Fruit fly (Drosophila melanogaster) whole organism, prepupa: ENCODE measurements around the gene Nubpl.
A peak's percentile ranks its signal among the peaks of the same experiment; 100 is the strongest.

Experiments used
- CG10669 ChIP-seq: fragments of 200-800 bp; sonication (Bioruptor generic); optimal IDR thresholded peaks from 3 replicates; lab custom pipeline; 2018; ENCODE audit warnings: missing biosample characterization, mild to moderate bottlenecking, missing genetic modification characterization, moderate library complexity
- CG11294 ChIP-seq: fragments of 200-800 bp; sonication (Bioruptor generic); IDR thresholded peaks from 2 replicates; pipeline ENCODE4 v1.3.6; 2022; ENCODE audit warnings: missing biosample characterization, missing genetic modification characterization
- CG11762 ChIP-seq: fragments of 200-800 bp; sonication (Bioruptor generic); optimal IDR thresholded peaks from 3 replicates; lab custom pipeline; 2016; ENCODE audit warnings: missing biosample characterization, missing genetic modification characterization; ENCODE audit not compliant: insufficient read depth
- CG11902 ChIP-seq: fragments of 200-800 bp; sonication (Bioruptor generic); optimal IDR thresholded peaks from 3 replicates; lab custom pipeline; 2016; ENCODE audit warnings: missing biosample characterization, missing genetic modification characterization
- CG16779 ChIP-seq: fragments of 200-800 bp; sonication (Bioruptor generic); optimal IDR thresholded peaks from 3 replicates; lab custom pipeline; 2017; ENCODE audit warnings: missing biosample characterization, mild to moderate bottlenecking, missing genetic modification characterization
- CG3032 ChIP-seq: fragments of 200-800 bp; optimal IDR thresholded peaks from 2 replicates; lab custom pipeline; 2019; ENCODE audit warnings: missing biosample characterization, mild to moderate bottlenecking, missing genetic modification characterization, moderate library complexity
- CG31627 ChIP-seq: fragments of 200-800 bp; sonication (Bioruptor generic); optimal IDR thresholded peaks from 3 replicates; lab custom pipeline; 2016; ENCODE audit warnings: missing biosample characterization, missing genetic modification characterization
- CG32006 ChIP-seq: fragments of 200-800 bp; sonication (Bioruptor generic); optimal IDR thresholded peaks from 3 replicates; lab custom pipeline; 2017; ENCODE audit warnings: missing biosample characterization, mild to moderate bottlenecking, missing genetic modification characterization
- CG34406 ChIP-seq: fragments of 200-800 bp; sonication (Bioruptor generic); optimal IDR thresholded peaks from 3 replicates; lab custom pipeline; 2016; ENCODE audit warnings: missing biosample characterization, missing genetic modification characterization
- CG3919 ChIP-seq: fragments of 200-800 bp; sonication (Bioruptor generic); optimal IDR thresholded peaks from 3 replicates; lab custom pipeline; 2016; ENCODE audit warnings: missing biosample characterization, missing genetic modification characterization
- CG6163 ChIP-seq: fragments of 200-800 bp; sonication (Bioruptor generic); IDR thresholded peaks from 3 replicates; pipeline ENCODE4 v1.3.6; 2022; ENCODE audit warnings: missing biosample characterization, missing genetic modification characterization
- CG6792 ChIP-seq: fragments of 200-800 bp; sonication (Bioruptor generic); optimal IDR thresholded peaks from 3 replicates; lab custom pipeline; 2016; ENCODE audit warnings: missing biosample characterization, missing genetic modification characterization
- CG6808 ChIP-seq: fragments of 200-800 bp; sonication (Bioruptor generic); optimal IDR thresholded peaks from 3 replicates; lab custom pipeline; 2017; ENCODE audit warnings: missing biosample characterization, missing genetic modification characterization, mild to moderate bottlenecking, moderate library complexity, missing genetic modification reagents
- CG7368 ChIP-seq: fragments of 200-800 bp; sonication (Bioruptor generic); optimal IDR thresholded peaks from 3 replicates; lab custom pipeline; 2016; ENCODE audit warnings: missing biosample characterization, missing genetic modification characterization
- CG8319 ChIP-seq: fragments of 200-800 bp; sonication (Bioruptor generic); optimal IDR thresholded peaks from 3 replicates; lab custom pipeline; 2016; ENCODE audit warnings: missing biosample characterization, missing genetic modification characterization
- CG8632 ChIP-seq: fragments of 200-800 bp; sonication (Bioruptor generic); optimal IDR thresholded peaks from 3 replicates; lab custom pipeline; 2016; ENCODE audit warnings: missing biosample characterization, missing genetic modification characterization
- Eip75B ChIP-seq: fragments of 200-800 bp; sonication (Bioruptor generic); optimal IDR thresholded peaks from 3 replicates; lab custom pipeline; 2016; ENCODE audit warnings: missing biosample characterization, missing genetic modification characterization
- Eip78C ChIP-seq: fragments of 200-800 bp; sonication (Bioruptor generic); peaks from one replicate; lab custom pipeline; 2016; ENCODE audit warnings: missing biosample characterization, missing genetic modification characterization
- Eip93F ChIP-seq: fragments of 200-800 bp; sonication (Bioruptor generic); optimal IDR thresholded peaks from 2 replicates; lab custom pipeline; 2016; ENCODE audit warnings: missing biosample characterization, mild to moderate bottlenecking, missing genetic modification characterization
- Gug ChIP-seq: fragments of 200-800 bp; sonication (Bioruptor generic); IDR thresholded peaks from 2 replicates; pipeline ENCODE4 v1.3.6; 2022; ENCODE audit warnings: missing biosample characterization, missing genetic modification characterization
- Hr39 ChIP-seq: fragments of 200-800 bp; sonication (Bioruptor generic); optimal IDR thresholded peaks from 2 replicates; lab custom pipeline; 2016; ENCODE audit warnings: missing biosample characterization, missing genetic modification characterization
- Lpt ChIP-seq: fragments of 200-800 bp; sonication (Bioruptor generic); optimal IDR thresholded peaks from 3 replicates; lab custom pipeline; 2016; ENCODE audit warnings: missing biosample characterization, missing genetic modification characterization
- Met ChIP-seq: fragments of 200-800 bp; sonication (Bioruptor generic); optimal IDR thresholded peaks from 3 replicates; lab custom pipeline; 2016; ENCODE audit warnings: missing biosample characterization, missing genetic modification characterization
- OdsH ChIP-seq: fragments of 200-800 bp; sonication (Bioruptor generic); optimal IDR thresholded peaks from 3 replicates; lab custom pipeline; 2016; ENCODE audit warnings: missing biosample characterization, missing genetic modification characterization
- Sox14 ChIP-seq: fragments of 200-800 bp; sonication (Bioruptor generic); optimal IDR thresholded peaks from 3 replicates; lab custom pipeline; 2016; ENCODE audit warnings: missing biosample characterization, missing genetic modification characterization
- Sox15 ChIP-seq: fragments of 200-800 bp; sonication (Bioruptor generic); optimal IDR thresholded peaks from 3 replicates; lab custom pipeline; 2016; ENCODE audit warnings: missing biosample characterization, missing genetic modification characterization
- achi ChIP-seq: fragments of 200-800 bp; sonication (Bioruptor generic); optimal IDR thresholded peaks from 3 replicates; lab custom pipeline; 2016; ENCODE audit warnings: missing biosample characterization, missing genetic modification characterization
- cyc ChIP-seq: fragments of 200-800 bp; sonication (Bioruptor generic); optimal IDR thresholded peaks from 3 replicates; lab custom pipeline; 2016; ENCODE audit warnings: missing biosample characterization, missing genetic modification characterization
- dac ChIP-seq: fragments of 200-800 bp; sonication (Bioruptor generic); optimal IDR thresholded peaks from 2 replicates; lab custom pipeline; 2017; ENCODE audit warnings: missing biosample characterization, mild to moderate bottlenecking, missing genetic modification characterization
- esn ChIP-seq: fragments of 200-800 bp; sonication (Bioruptor generic); optimal IDR thresholded peaks from 2 replicates; lab custom pipeline; 2016; ENCODE audit warnings: missing biosample characterization, mild to moderate bottlenecking, missing genetic modification characterization, moderate library complexity
- fd85E ChIP-seq: fragments of 200-800 bp; sonication (Bioruptor generic); optimal IDR thresholded peaks from 3 replicates; lab custom pipeline; 2016; ENCODE audit warnings: missing biosample characterization, missing genetic modification characterization
- lz ChIP-seq: fragments of 200-800 bp; sonication (Bioruptor generic); optimal IDR thresholded peaks from 3 replicates; lab custom pipeline; 2016; ENCODE audit warnings: missing biosample characterization, missing genetic modification characterization
- net ChIP-seq: fragments of 200-800 bp; sonication (Bioruptor generic); optimal IDR thresholded peaks from 3 replicates; lab custom pipeline; 2016; ENCODE audit warnings: missing biosample characterization, missing genetic modification characterization
- salr ChIP-seq, 2 experiments: fragments of 200-800 bp; sonication (Bioruptor generic); optimal IDR thresholded peaks; 3 replicates each; lab custom pipeline; 2016 to 2018; ENCODE audit warnings: missing biosample characterization in 2 of 2, missing genetic modification characterization in 2 of 2, mild to moderate bottlenecking in 1 of 2
- vri ChIP-seq: fragments of 200-800 bp; sonication (Bioruptor generic); optimal IDR thresholded peaks from 3 replicates; lab custom pipeline; 2016; ENCODE audit warnings: missing biosample characterization, mild to moderate bottlenecking, missing genetic modification characterization

Gene Nubpl

dm6 chr2L:22239611-22240219 is at the start of gene Nubpl:
Nubpl (plus strand) TSS chr2L:22239916.
- no peak for TF ChIP-seq Gug (GFP tag; lab: Robert Waterston, UW)
- TF ChIP-seq OdsH (GFP tag; lab: Kevin White, UChicago), result peak; percentile 29
- peak; percentile 17 for TF ChIP-seq CG31627

- no peak for TF ChIP-seq CG10669 (GFP tag; lab: Kevin White, UChicago)
- TF ChIP-seq CG8632 (GFP tag; lab: Kevin White, UChicago), result no peak
- no peak for TF ChIP-seq Eip93F (GFP tag; lab: Kevin White, UChicago)
- no peak for TF ChIP-seq salr (GFP tag; optimal IDR thresholded peaks at IDR 0.05; lab: Kevin White, UChicago)
- no peak for TF ChIP-seq fd85E
- no peak for TF ChIP-seq Eip75B (GFP tag; lab: Kevin White, UChicago)
- no peak for TF ChIP-seq Hr39 (GFP tag; lab: Kevin White, UChicago)
- no peak for TF ChIP-seq CG16779 (tag; lab: Kevin White, UChicago)
- no peak for TF ChIP-seq CG11294 (GFP tag; lab: Robert Waterston, UW)
- no peak for TF ChIP-seq lz (GFP tag; lab: Kevin White, UChicago)
- TF ChIP-seq CG3919, result no peak
- no peak for TF ChIP-seq dac (GFP tag; lab: Kevin White, UChicago)
- TF ChIP-seq Eip78C (GFP tag; lab: Kevin White, UChicago), result no peak
- TF ChIP-seq OdsH (GFP tag; lab: Kevin White, UChicago), result no peak
- TF ChIP-seq vri (GFP tag; lab: Kevin White, UChicago), result no peak
Measured at dm6 chr2L:22214276-22214675, 25.4 kb upstream of the Nubpl start, which contains the start of gene Ir40a. Ir40a (minus strand) TSS chr2L:22214376.

DNA sequence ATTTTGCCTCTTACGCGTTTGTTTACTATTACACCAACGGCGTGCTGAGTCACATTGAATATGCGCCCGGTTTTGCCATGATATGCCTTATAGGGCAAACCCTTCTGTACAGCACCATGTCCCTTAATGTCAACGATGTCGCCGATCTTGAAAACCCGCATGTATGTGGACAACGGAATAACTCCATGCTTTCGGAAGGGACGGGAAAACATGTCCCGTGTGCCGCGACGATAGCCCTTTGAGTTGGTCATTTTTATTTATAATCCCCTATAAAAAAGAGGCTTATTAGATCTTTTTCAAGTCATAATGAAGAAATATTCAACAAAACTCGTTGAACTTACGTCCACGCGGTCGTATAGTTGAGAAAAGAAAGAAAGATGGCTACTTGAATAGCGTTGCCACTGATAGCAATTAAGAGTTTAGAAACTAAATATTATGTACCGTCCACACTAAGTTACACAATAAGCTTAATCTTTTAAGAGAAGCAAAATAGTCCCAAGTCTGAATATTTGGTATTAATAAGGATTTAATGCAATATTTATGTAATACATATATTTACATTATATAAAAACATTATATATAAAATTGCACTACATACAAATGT is 7.8 kb downstream of the Nubpl start, which contains the start of gene RpL21:
RpL21 (minus strand) TSS at position 421 of the 604 bp plus-strand sequence.
- TF ChIP-seq Sox15 (GFP tag; lab: Kevin White, UChicago) (no peak), CG7368 (no peak), Sox14 (GFP tag; lab: Kevin White, UChicago) (peak; percentile 10), CG3032 (peak; percentile 15), OdsH (GFP tag; lab: Kevin White, UChicago) (no peak)
- TF ChIP-seq, all 60 proteins: peak for 2

DNA sequence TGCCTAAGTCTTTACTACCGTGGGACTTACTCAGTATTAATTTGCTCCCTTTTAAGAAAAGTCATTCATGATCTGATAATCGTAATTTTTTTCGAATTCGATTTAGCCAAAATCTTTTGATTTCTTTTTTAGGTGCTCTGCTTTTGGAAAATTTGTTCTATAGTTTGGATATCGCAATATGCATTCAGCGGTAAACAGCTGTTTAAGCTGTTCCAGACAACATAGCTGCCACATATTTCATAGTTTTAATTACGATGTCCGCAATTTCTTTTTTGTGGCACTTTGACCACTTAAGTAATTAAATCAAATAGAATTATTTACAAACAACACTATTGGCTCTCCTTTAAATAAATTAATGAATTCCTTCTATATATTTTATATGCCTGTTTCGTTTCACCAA is 8.5 kb downstream of the Nubpl start:
- TF ChIP-seq CG32006 (GFP tag; lab: Kevin White, UChicago), result no peak
- no peak for TF ChIP-seq CG8319
- no peak for TF ChIP-seq Lpt (GFP tag; lab: Kevin White, UChicago)
- TF ChIP-seq net (GFP tag; lab: Kevin White, UChicago), result no peak
- TF ChIP-seq cyc, result no peak
- no peak for TF ChIP-seq achi (GFP tag; lab: Kevin White, UChicago)
- no peak for TF ChIP-seq dac (GFP tag; lab: Kevin White, UChicago)
- TF ChIP-seq Met (GFP tag; lab: Kevin White, UChicago), result no peak
- TF ChIP-seq CG6163 (GFP tag; lab: Robert Waterston, UW), result no peak
- no peak for TF ChIP-seq CG6808 (GFP tag; lab: Kevin White, UChicago)
- TF ChIP-seq CG8632 (GFP tag; lab: Kevin White, UChicago), result no peak
- no peak for TF ChIP-seq CG6792
- TF ChIP-seq CG11762 (GFP tag; lab: Kevin White, UChicago), result no peak
- TF ChIP-seq lz (GFP tag; lab: Kevin White, UChicago), result no peak
- no peak for TF ChIP-seq CG11902
- no peak for TF ChIP-seq CG34406 (GFP tag; lab: Kevin White, UChicago)
- TF ChIP-seq esn (GFP tag; lab: Kevin White, UChicago), result no peak
- TF ChIP-seq CG7368, result no peak
- no peak for TF ChIP-seq Gug (GFP tag; lab: Robert Waterston, UW)
- no peak for TF ChIP-seq fd85E
